Fruit fly (Drosophila melanogaster): ENCODE results near the gene AnxB11.
A peak's percentile ranks its signal among the peaks of the same experiment; 100 is the strongest.

AnxB11 gene

dm6 chrX:16422466-16423124 lies 530 bp upstream of the AnxB11 start, which contains the start of gene hang (continued):
- TF ChIP-seq HmgZ (tag; optimal IDR thresholded peaks at IDR 0.05) (peak; percentile 34), sc (optimal IDR thresholded peaks at IDR 0.05) (no peak), sc (GFP tag; optimal IDR thresholded peaks at IDR 0.05) (no peak), NC2β (GFP tag; optimal IDR thresholded peaks at IDR 0.05) (peak; percentile 66), Taf1 (GFP tag; IDR thresholded peaks at IDR 0.05) (no peak), CG6654 (GFP tag; optimal IDR thresholded peaks at IDR 0.05) (no peak), CG34224 (GFP tag; IDR thresholded peaks at IDR 0.05; ENCODE audit: partially characterized antibody) (no peak; the same call in 2 of the 3 replicates), CG17568 (GFP tag; optimal IDR thresholded peaks at IDR 0.05) (no peak), CG9876 (GFP tag; optimal IDR thresholded peaks at IDR 0.05) (peak; percentile 38), Pdp1 (GFP tag; optimal IDR thresholded peaks at IDR 0.05) (peak in 1 of 2 experiments; percentile 30), CG15269 (tag; optimal IDR thresholded peaks at IDR 0.05) (peak; percentile 2), jumu (GFP tag; optimal IDR thresholded peaks at IDR 0.05) (peak; percentile 0), sima (GFP tag; optimal IDR thresholded peaks at IDR 0.05) (no peak), CG15073 (GFP tag; optimal IDR thresholded peaks at IDR 0.05) (no peak), psq (GFP tag; optimal IDR thresholded peaks at IDR 0.05) (no peak), z (GFP tag; IDR thresholded peaks at IDR 0.05) (no peak), CG32532 (GFP tag; IDR thresholded peaks at IDR 0.05) (peak; percentile 54), CG12942 (GFP tag; optimal IDR thresholded peaks at IDR 0.05) (no peak), Oli (tag; optimal IDR thresholded peaks at IDR 0.05) (no peak), CG10431 (GFP tag; optimal IDR thresholded peaks at IDR 0.05) (peak; percentile 41), salm (tag; optimal IDR thresholded peaks at IDR 0.05) (peak; percentile 27), Rx (GFP tag; IDR thresholded peaks at IDR 0.05) (no peak), luna (GFP tag; optimal IDR thresholded peaks at IDR 0.05) (no peak), Dip2 (GFP tag; IDR thresholded peaks at IDR 0.05) (no peak), Nf-YC (tag; optimal IDR thresholded peaks at IDR 0.05) (peak; percentile 31), D19B (GFP tag; optimal IDR thresholded peaks at IDR 0.05) (no peak), Scr (GFP tag; IDR thresholded peaks at IDR 0.05; ENCODE audit: partially characterized antibody) (peak; percentile 77), CG6813 (GFP tag; optimal IDR thresholded peaks at IDR 0.05) (no peak), CG16815 (GFP tag; optimal IDR thresholded peaks at IDR 0.05) (no peak), Atf3 (GFP tag; optimal IDR thresholded peaks at IDR 0.05) (no peak), bcd (GFP tag; optimal IDR thresholded peaks at IDR 0.05) (no peak), CG10543 (GFP tag; optimal IDR thresholded peaks at IDR 0.05) (peak; percentile 75), CG2120 (GFP tag; optimal IDR thresholded peaks at IDR 0.05) (peak; percentile 49), CG15601 (tag; optimal IDR thresholded peaks at IDR 0.05) (no peak), CG2678 (tag; optimal IDR thresholded peaks at IDR 0.05) (peak; percentile 32), org-1 (GFP tag; optimal IDR thresholded peaks at IDR 0.05) (peak; percentile 2), Sin3A (optimal IDR thresholded peaks at IDR 0.05) (peak; percentile 33), mam (GFP tag; optimal IDR thresholded peaks at IDR 0.05) (peak; percentile 34), dmrt99B (tag; optimal IDR thresholded peaks at IDR 0.05) (no peak), CG4404 (GFP tag; IDR thresholded peaks at IDR 0.05) (no peak), pros (GFP tag; optimal IDR thresholded peaks at IDR 0.05) (no peak), Vsx1 (GFP tag; optimal IDR thresholded peaks at IDR 0.05) (no peak), CG4328 (GFP tag; optimal IDR thresholded peaks at IDR 0.05) (no peak), CG17912 (GFP tag; optimal IDR thresholded peaks at IDR 0.05) (no peak), Camta (GFP tag; optimal IDR thresholded peaks at IDR 0.05) (no peak), peb (GFP tag; IDR thresholded peaks at IDR 0.05) (0 out of 2 replicates have a peak, but pooled peaks have one; percentile 10), en (GFP tag; optimal IDR thresholded peaks at IDR 0.05) (no peak), H2.0 (GFP tag; IDR thresholded peaks at IDR 0.05) (peak; percentile 28; the same call in 1 of the 2 replicates), TFAM (GFP tag; optimal IDR thresholded peaks at IDR 0.05) (no peak), CG13424 (tag; optimal IDR thresholded peaks at IDR 0.05) (peak; percentile 21), jigr1 (GFP tag; IDR thresholded peaks at IDR 0.05) (no peak)

Measured in whole organism, embryonic.